Fruit fly (Drosophila melanogaster): ENCODE measurements around the gene CG31897.

dm6 chr2L:8419382-8419940, 22.8 kb upstream of the CG31897 start:
- TF ChIP-seq fd96Ca (GFP tag; IDR thresholded peaks at IDR 0.05) (no peak), Pif1A (GFP tag; optimal IDR thresholded peaks at IDR 0.05) (no peak), Snoo (tag; optimal IDR thresholded peaks at IDR 0.05) (no peak), CG10348 (GFP tag; IDR thresholded peaks at IDR 0.05) (no peak), EcR (GFP tag; optimal IDR thresholded peaks at IDR 0.05) (peak; percentile 94), CG32121 (GFP tag; IDR thresholded peaks at IDR 0.05) (no peak), CG8159 (tag; optimal IDR thresholded peaks at IDR 0.05) (no peak), gl (tag; optimal IDR thresholded peaks at IDR 0.05) (peak; percentile 58)
